Worm (Caenorhabditis elegans) whole organism, midembryonic: ENCODE data around the gene zipt-2.1.

Source experiments
- flt-1 ChIP-seq: fragments of 200-800 bp; sonication (Bioruptor generic); IDR thresholded peaks from 2 replicates; pipeline ENCODE4 v1.3.6; 2022; ENCODE audit warnings: missing genetic modification characterization, missing compliant biosample characterization
- med-1 ChIP-seq: sonication (generic microtip); optimal IDR thresholded peaks from 2 replicates; lab custom pipeline; 2017; ENCODE audit warnings: missing genetic modification characterization, mild to moderate bottlenecking, missing compliant biosample characterization, antibody characterized with exemption, missing genetic modification reagents; ENCODE audit not compliant: insufficient read depth
- ztf-23 ChIP-seq: fragments of 200-800 bp; sonication (Bioruptor generic); IDR thresholded peaks from 2 replicates; pipeline ENCODE4 v1.3.6; 2022; ENCODE audit warnings: missing genetic modification reagents, missing genetic modification characterization, missing compliant biosample characterization
- ztf-29 ChIP-seq: fragments of 200-800 bp; sonication (Bioruptor generic); IDR thresholded peaks from 2 replicates; pipeline ENCODE4 v1.3.6; 2022; ENCODE audit warnings: missing genetic modification reagents, missing genetic modification characterization, missing compliant biosample characterization

DNA sequence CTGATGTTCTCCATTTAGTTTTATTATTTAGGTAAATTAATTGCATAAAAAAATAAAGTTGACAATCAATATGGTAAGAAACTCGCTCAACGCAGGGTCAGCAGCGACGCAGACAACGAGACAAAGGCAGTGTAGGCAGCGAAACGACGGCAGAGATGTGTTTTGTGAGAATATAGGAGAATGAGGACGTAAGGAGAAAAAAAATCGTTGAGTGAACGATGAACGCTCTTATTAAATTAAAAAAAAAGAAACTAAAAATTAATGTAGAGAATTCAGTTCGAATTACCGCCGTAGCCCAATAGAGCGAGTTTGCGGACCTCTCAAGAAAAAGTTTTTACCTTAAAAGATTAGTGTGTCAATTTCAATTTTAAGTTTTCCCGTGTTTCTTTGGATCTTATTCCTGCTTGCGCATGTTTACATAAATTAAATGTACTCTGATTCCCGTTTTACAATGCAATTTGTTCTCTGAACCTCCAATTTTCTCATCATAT is 31.3 kb upstream of the zipt-2.1 start, which contains the start of gene T25B9.8:
- TF ChIP-seq flt-1 (GFP tag; lab: Robert Waterston, UW): no peak
- no peak for TF ChIP-seq ztf-23 (GFP tag; lab: Robert Waterston, UW)
- no peak for TF ChIP-seq ztf-29 (GFP tag; lab: Robert Waterston, UW)
- no peak for TF ChIP-seq med-1
